Worm (Caenorhabditis elegans): Measurements from ENCODE around the gene nduc-2.

The nduc-2 gene

DNA sequence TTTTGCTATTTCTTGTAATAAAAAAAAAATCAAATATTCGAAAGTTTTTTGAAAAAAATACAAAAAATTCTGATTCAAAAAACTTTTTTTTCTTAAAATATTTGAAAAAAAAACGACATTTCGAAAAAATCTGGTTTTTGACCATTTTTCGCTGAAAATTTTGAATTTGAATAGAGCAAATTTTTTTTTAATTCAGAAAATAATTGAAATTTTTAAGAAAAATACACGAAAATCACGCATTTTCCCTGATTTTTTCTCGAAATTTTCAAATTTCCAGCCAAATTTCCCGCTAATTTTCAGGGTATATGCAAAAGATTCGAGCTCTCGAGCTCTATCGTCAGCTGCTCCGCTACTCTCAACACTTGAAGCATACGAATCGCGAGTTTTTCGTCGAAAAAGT, 40.1 kb downstream of the nduc-2 start, which contains the start of gene Y71H2AM.1:
TSS of gene Y71H2AM.1 (plus strand) at position 301 of the 400 bp plus-strand sequence.
- TF ChIP-seq W03F9.2 (tag; optimal IDR thresholded peaks at IDR 0.05) (no peak), dao-5 (tag; optimal IDR thresholded peaks at IDR 0.05) (no peak), him-1 (tag; optimal IDR thresholded peaks at IDR 0.05) (no peak)

DNA sequence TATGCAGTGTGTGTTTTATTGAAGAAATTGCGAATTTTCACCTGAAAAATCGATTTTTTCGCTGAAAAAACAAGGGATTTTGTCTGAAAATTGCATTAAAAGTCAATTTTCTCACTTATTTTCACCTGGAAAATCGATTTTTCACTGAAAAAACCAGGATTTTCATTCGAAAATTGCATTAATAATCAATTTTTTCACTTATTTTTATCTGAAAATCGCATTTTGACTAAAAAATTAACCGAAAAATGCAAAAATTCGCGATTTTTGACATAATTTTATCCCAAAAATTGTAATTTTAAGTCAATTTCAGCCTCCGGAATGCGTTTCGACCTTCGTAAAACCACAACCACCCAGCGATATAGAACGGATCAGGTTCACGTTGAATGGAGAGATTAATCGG, 45.8 kb downstream of the nduc-2 start, which contains the start of gene Y71H2AM.29:
TSS of gene Y71H2AM.29 (plus strand) at position 301 of the 400 bp plus-strand sequence.
- TF ChIP-seq him-1 (tag; optimal IDR thresholded peaks at IDR 0.05) = no peak
- TF ChIP-seq W03F9.2 (tag; optimal IDR thresholded peaks at IDR 0.05) = no peak
- TF ChIP-seq dao-5 (tag; optimal IDR thresholded peaks at IDR 0.05) = no peak

DNA sequence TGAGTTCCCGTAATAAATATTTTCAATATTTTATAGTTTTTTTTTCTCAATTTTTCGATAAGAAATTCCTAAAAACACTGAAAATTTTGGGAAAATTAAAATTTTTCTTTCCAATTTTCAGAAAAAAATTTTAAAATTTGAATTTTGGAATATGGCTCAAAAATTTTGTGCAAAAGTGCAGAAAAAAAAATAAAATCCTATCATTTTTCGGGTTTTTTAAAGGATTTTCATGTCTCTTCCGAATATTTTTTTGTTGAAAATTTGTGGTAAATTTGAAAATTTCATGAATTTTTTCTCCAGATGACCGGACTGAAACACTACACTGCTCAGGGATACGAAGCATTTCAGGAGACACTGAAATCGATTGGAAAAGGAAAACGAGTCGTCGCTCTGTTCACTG, 47.7 kb downstream of the nduc-2 start, which contains the start of gene txdc-17:
TSS of gene txdc-17 (plus strand) at position 301 of the 400 bp plus-strand sequence.
- no peak for TF ChIP-seq him-1 (tag; optimal IDR thresholded peaks at IDR 0.05)
- no peak for TF ChIP-seq W03F9.2 (tag; optimal IDR thresholded peaks at IDR 0.05)
- no peak for TF ChIP-seq dao-5 (tag; optimal IDR thresholded peaks at IDR 0.05)

DNA sequence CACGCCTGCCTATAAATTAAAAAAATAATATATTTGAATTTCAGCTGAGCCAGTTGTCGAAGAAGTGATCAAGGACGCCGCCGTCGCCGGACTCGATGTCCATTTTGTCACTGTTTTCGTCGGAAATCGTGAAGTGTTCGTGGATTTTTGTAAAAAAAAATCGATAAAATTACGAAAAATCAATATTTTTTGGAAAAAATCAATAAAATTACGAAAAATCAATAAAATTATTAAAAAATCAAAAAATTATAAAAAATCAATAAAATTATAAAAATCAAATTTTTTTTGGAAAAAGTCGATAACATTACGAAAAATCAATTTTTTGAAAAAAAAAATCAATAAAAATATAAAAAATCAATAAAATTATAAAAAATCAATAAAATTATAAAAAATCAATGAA, 48.3 kb downstream of the nduc-2 start:
- TF ChIP-seq him-1 (tag; optimal IDR thresholded peaks at IDR 0.05) (no peak), W03F9.2 (tag; optimal IDR thresholded peaks at IDR 0.05) (no peak), dao-5 (tag; optimal IDR thresholded peaks at IDR 0.05) (no peak)

DNA sequence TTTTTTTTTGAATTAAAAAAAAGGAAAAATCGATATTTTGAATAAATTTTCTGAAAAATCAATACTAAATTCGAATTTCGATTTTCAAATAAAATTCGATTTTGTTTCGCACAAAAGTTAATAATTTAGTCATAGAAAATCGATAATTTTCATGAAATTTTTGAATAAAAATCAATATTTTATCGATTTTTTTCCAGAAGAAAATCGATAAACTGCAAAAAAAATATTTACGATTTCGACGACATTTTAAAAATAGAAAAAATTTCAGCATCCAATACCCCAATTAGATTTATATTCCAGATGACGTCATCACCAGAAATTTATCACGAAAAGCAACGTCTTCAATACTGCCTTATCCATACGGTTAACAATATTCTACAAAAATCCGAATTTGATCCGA, 49.7 kb downstream of the nduc-2 start, which contains the start of gene josd-1:
TSS of gene josd-1 (plus strand) at position 301 of the 400 bp plus-strand sequence.
- no peak for TF ChIP-seq W03F9.2 (tag; optimal IDR thresholded peaks at IDR 0.05)

Data from whole organism, L4/young adult.